Worm (Caenorhabditis elegans) whole organism, late embryonic: ENCODE measurements around the gene swsn-4.

Source experiments
- C08G9.2 ChIP-seq: sonication (generic microtip); optimal IDR thresholded peaks from 2 replicates; lab custom pipeline; 2016; ENCODE audit warnings: mild to moderate bottlenecking, missing genetic modification characterization, moderate library complexity, missing compliant biosample characterization
- F13H6.1 ChIP-seq: sonication (generic microtip); optimal IDR thresholded peaks from 2 replicates; lab custom pipeline; 2016; ENCODE audit warnings: missing genetic modification characterization, missing compliant biosample characterization
- T23F11.4 ChIP-seq: fragments of 200-800 bp; sonication (Bioruptor generic); optimal IDR thresholded peaks from 2 replicates; lab custom pipeline; 2018; ENCODE audit warnings: mild to moderate bottlenecking, missing genetic modification characterization, missing compliant biosample characterization
- ahr-1 ChIP-seq: sonication (generic microtip); optimal IDR thresholded peaks from 2 replicates; lab custom pipeline; 2016; ENCODE audit warnings: missing genetic modification characterization, missing compliant biosample characterization
- ceh-18 ChIP-seq: sonication (generic microtip); optimal IDR thresholded peaks from 2 replicates; lab custom pipeline; 2016; ENCODE audit warnings: missing genetic modification characterization, missing compliant biosample characterization
- ceh-19 ChIP-seq: fragments of 200-800 bp; sonication (Bioruptor generic); optimal IDR thresholded peaks from 2 replicates; lab custom pipeline; 2018; ENCODE audit warnings: mild to moderate bottlenecking, missing genetic modification characterization, missing compliant biosample characterization
- ceh-2 ChIP-seq: sonication (generic microtip); optimal IDR thresholded peaks from 2 replicates; lab custom pipeline; 2016; ENCODE audit warnings: missing genotype, missing genetic modification characterization, missing compliant biosample characterization
- ceh-22 ChIP-seq: sonication (generic microtip); optimal IDR thresholded peaks from 2 replicates; lab custom pipeline; 2017; ENCODE audit warnings: missing biosample characterization, missing genetic modification characterization
- ceh-31 ChIP-seq: sonication (generic microtip); optimal IDR thresholded peaks from 2 replicates; lab custom pipeline; 2016; ENCODE audit warnings: missing genetic modification characterization, missing compliant biosample characterization
- ceh-34 ChIP-seq: sonication (generic microtip); optimal IDR thresholded peaks from 2 replicates; lab custom pipeline; 2016; ENCODE audit warnings: mild to moderate bottlenecking, missing genetic modification characterization, missing compliant biosample characterization
- ceh-45 ChIP-seq: fragments of 200-800 bp; sonication (Bioruptor generic); IDR thresholded peaks from 2 replicates; pipeline ENCODE4 v1.3.6; 2022; ENCODE audit warnings: missing genetic modification reagents, missing genetic modification characterization, missing compliant biosample characterization
- ceh-6 ChIP-seq: fragments of 200-800 bp; sonication (Bioruptor generic); optimal IDR thresholded peaks from 2 replicates; lab custom pipeline; 2018; ENCODE audit warnings: mild to moderate bottlenecking, missing genetic modification characterization, missing compliant biosample characterization
- ceh-9 ChIP-seq: sonication (generic microtip); optimal IDR thresholded peaks from 2 replicates; lab custom pipeline; 2016; ENCODE audit warnings: mild to moderate bottlenecking, missing genetic modification characterization, inconsistent platforms, missing compliant biosample characterization
- dve-1 ChIP-seq: sonication (generic microtip); optimal IDR thresholded peaks from 2 replicates; lab custom pipeline; 2017; ENCODE audit warnings: antibody characterized with exemption, mild to moderate bottlenecking, missing genetic modification characterization, missing compliant biosample characterization
- elt-2 ChIP-seq: sonication (generic microtip); optimal IDR thresholded peaks from 2 replicates; lab custom pipeline; 2016; ENCODE audit warnings: missing genetic modification reagents, missing genetic modification characterization, missing compliant biosample characterization
- elt-4 ChIP-seq: sonication (generic microtip); optimal IDR thresholded peaks from 2 replicates; lab custom pipeline; 2016; ENCODE audit warnings: missing genetic modification characterization, missing compliant biosample characterization
- eyg-1 ChIP-seq: sonication (generic microtip); optimal IDR thresholded peaks from 2 replicates; lab custom pipeline; 2016; ENCODE audit warnings: missing genotype, missing genetic modification characterization, missing compliant biosample characterization
- fkh-6 ChIP-seq: sonication (generic microtip); optimal IDR thresholded peaks from 2 replicates; lab custom pipeline; 2016; ENCODE audit warnings: missing genetic modification characterization, missing compliant biosample characterization
- gmeb-2 ChIP-seq: sonication (generic microtip); optimal IDR thresholded peaks from 2 replicates; lab custom pipeline; 2016; ENCODE audit warnings: missing genetic modification characterization, inconsistent platforms, missing compliant biosample characterization
- hlh-15 ChIP-seq: sonication (generic microtip); optimal IDR thresholded peaks from 2 replicates; lab custom pipeline; 2016; ENCODE audit warnings: missing genetic modification characterization, missing compliant biosample characterization
- hlh-8 ChIP-seq: sonication (generic microtip); optimal IDR thresholded peaks from 2 replicates; lab custom pipeline; 2016; ENCODE audit warnings: missing genotype, missing genetic modification characterization, missing compliant biosample characterization
- nfya-1 ChIP-seq: sonication (generic microtip); optimal IDR thresholded peaks from 2 replicates; lab custom pipeline; 2017; ENCODE audit warnings: missing genetic modification characterization, mild to moderate bottlenecking, missing compliant biosample characterization, antibody characterized with exemption, moderate library complexity
- nhr-11 ChIP-seq: fragments of 150-350 bp; optimal IDR thresholded peaks from 2 replicates; lab custom pipeline; 2014; ENCODE audit warnings: missing biosample characterization, missing genetic modification characterization
- odd-2 ChIP-seq: sonication (generic microtip); optimal IDR thresholded peaks from 2 replicates; lab custom pipeline; 2017; ENCODE audit warnings: antibody characterized with exemption, mild to moderate bottlenecking, missing genetic modification characterization, missing compliant biosample characterization
- pax-1 ChIP-seq: fragments of 150-350 bp; optimal IDR thresholded peaks from 2 replicates; lab custom pipeline; 2014; ENCODE audit warnings: missing biosample characterization, missing genetic modification characterization
- pha-2 ChIP-seq: sonication (generic microtip); optimal IDR thresholded peaks from 2 replicates; lab custom pipeline; 2017; ENCODE audit warnings: mild to moderate bottlenecking, missing genetic modification characterization, missing compliant biosample characterization
- pqm-1 ChIP-seq: sonication (generic microtip); optimal IDR thresholded peaks from 2 replicates; lab custom pipeline; 2016; ENCODE audit warnings: missing genetic modification characterization, missing compliant biosample characterization
- ref-2 ChIP-seq: sonication (generic microtip); optimal IDR thresholded peaks from 2 replicates; lab custom pipeline; 2016; ENCODE audit warnings: missing genetic modification characterization, missing compliant biosample characterization
- rnt-1 ChIP-seq: sonication (generic microtip); optimal IDR thresholded peaks from 2 replicates; lab custom pipeline; 2016; ENCODE audit warnings: missing genetic modification characterization, missing compliant biosample characterization
- sox-4 ChIP-seq: sonication (generic microtip); optimal IDR thresholded peaks from 2 replicates; lab custom pipeline; 2017; ENCODE audit warnings: mild to moderate bottlenecking, missing genetic modification characterization, inconsistent platforms, missing compliant biosample characterization
- syd-9 ChIP-seq: sonication (generic microtip); optimal IDR thresholded peaks from 2 replicates; lab custom pipeline; 2016; ENCODE audit warnings: mild to moderate bottlenecking, missing genetic modification characterization, moderate library complexity, missing compliant biosample characterization
- tbx-2 ChIP-seq: sonication (generic microtip); optimal IDR thresholded peaks from 2 replicates; lab custom pipeline; 2016; ENCODE audit warnings: missing genetic modification characterization, missing compliant biosample characterization
- unc-3 ChIP-seq, 2 experiments: fragments of 200-800 bp in 1 of 2; sonication (Bioruptor generic) in 1 of 2; sonication (generic microtip) in 1 of 2; conservative IDR thresholded peaks in 1 of 2; optimal IDR thresholded peaks in 1 of 2; 2 replicates each; pipeline versions ENCODE4 v1.3.6 to Lab custom; 2016 to 2022; ENCODE audit warnings: missing compliant biosample characterization in 2 of 2, missing genetic modification characterization in 2 of 2, missing genetic modification reagents in 1 of 2
- unc-42 ChIP-seq: sonication (generic microtip); optimal IDR thresholded peaks from 2 replicates; lab custom pipeline; 2016; ENCODE audit warnings: missing genotype, missing genetic modification characterization, missing compliant biosample characterization
- unc-55 ChIP-seq: sonication (generic microtip); optimal IDR thresholded peaks from 2 replicates; lab custom pipeline; 2017; ENCODE audit warnings: missing biosample characterization, missing genetic modification reagents, missing genetic modification characterization

Gene swsn-4

DNA sequence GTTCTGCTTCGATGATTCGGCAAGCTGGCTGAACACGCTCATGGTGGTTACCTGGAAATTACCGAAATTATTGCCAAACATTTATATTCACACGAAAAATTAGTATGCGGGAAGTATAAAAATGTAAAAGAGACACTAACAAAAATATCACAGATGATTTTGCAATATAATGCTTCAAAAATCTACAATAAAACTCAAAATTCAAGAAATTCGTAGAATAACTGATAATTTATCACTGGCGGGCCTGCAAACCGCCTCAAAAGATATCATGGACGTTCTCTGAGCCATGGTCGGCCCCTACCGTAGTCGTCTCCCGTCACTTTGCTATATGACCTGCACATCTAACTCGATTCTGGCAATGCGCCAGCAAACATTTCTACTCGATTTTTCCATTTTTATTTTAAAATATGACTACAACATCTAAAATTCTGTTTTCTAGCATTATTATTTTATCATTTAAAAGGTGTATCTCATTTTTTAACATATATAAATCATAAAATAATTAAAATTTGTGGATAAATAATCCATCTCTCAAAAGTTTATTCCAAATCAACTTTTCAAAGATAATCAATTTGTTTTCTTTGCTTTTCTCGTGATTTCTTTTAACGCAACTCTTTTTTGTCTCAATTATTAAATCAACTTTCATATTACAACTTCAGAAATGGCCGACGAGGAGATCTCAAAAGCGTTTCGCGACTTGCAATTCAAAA, 23.8 kb downstream of the swsn-4 start, which contains the start of the genes F01G4.6 and pfd-1:
Gene F01G4.6, minus strand, starts transcription at position 51 of the 710 bp plus-strand sequence.
Gene pfd-1, plus strand, starts transcription at position 660 of the 710 bp plus-strand sequence.
- TF ChIP-seq elt-2 (peak; percentile 48), gmeb-2 (tag; lab: Kevin White, UChicago) (peak; percentile 12), unc-3 (GFP tag; conservative IDR thresholded peaks at IDR 0.05; lab: Robert Waterston, UW) (peak; percentile 29; the same call in 1 of the 2 replicates), unc-3 (tag; optimal IDR thresholded peaks at IDR 0.05; lab: Kevin White, UChicago) (no peak), tbx-2 (peak; percentile 44), ceh-34 (tag; lab: Kevin White, UChicago) (peak; percentile 14), hlh-15 (tag; lab: Kevin White, UChicago) (no peak), pax-1 (tag; lab: Kevin White, UChicago) (peak; percentile 66), ahr-1 (tag; lab: Kevin White, UChicago) (no peak), ceh-18 (peak; percentile 39), dve-1 (tag; lab: Kevin White, UChicago) (peak; percentile 54), unc-42 (tag; lab: Kevin White, UChicago) (peak; percentile 46), nfya-1 (tag; lab: Kevin White, UChicago) (peak; percentile 90), ceh-9 (tag; lab: Kevin White, UChicago) (no peak), unc-55 (GFP tag; lab: Kevin White, UChicago) (peak; percentile 37), ceh-22 (tag; lab: Kevin White, UChicago) (no peak), F13H6.1 (peak; percentile 11), ref-2 (tag; lab: Kevin White, UChicago) (peak; percentile 25), rnt-1 (tag; lab: Kevin White, UChicago) (peak; percentile 3), ceh-31 (tag; lab: Kevin White, UChicago) (peak; percentile 50)

DNA sequence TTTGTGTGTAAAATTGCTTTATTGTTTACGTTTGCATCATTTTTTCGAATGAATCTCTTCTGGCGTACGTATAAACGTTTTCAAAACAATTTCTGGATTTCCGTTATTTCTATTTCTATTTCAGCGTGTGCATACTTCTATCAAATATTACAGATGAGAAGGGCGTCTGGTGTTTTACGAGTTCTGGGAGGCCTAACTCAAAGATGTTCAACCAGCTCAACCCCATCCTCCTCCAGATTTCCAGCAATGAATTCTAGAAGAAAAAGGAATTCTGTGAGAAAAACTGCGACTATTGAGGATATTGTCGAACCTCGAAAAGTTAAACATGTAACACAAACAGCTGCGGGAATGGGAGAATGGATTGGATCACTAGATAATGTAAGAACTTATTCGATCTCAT, 25.0 kb downstream of the swsn-4 start, which contains the start of gene C08F8.2:
Gene C08F8.2, plus strand, starts transcription at position 154 of the 400 bp plus-strand sequence.
- TF ChIP-seq nhr-11 (no peak), pqm-1 (no peak), C08G9.2 (tag; lab: Kevin White, UChicago) (no peak), pax-1 (tag; lab: Kevin White, UChicago) (no peak), tbx-2 (no peak), sox-4 (no peak), pha-2 (tag; lab: Kevin White, UChicago) (no peak), ceh-18 (no peak)

DNA sequence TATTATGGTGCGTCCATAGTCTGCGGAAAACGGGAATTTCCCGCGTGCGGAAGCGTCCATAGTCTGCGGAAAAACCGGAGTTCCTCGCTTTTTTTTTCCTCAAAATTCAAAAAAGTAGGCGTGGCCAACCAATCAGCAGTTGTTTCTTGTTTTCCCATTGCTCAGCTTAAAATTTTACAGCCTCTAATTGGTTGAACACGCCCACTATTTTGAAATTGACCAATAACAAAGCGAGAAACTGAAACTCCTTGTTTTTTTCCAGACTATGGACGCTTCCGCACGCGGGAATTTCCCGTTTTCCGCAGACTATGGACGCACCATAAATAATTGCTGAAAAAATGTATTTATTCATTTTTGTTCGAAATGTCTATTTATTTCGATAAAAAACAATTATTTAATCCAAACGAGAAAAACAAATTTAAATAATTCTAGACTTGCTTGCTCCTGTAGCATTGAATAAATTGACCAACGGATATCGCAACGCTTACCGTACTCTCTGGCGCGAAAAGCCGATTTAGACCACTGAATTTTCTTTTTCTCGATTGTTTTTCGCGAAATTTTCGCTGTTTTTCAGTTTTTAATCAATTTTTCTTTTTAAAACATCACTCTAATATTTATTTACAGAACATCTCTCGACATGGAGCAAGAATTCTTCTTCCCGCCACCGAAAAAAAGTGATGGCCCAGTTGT, 28.7 kb downstream of the swsn-4 start, which contains the start of gene C08F8.3:
Gene C08F8.3, plus strand, starts transcription at position 620 of the 690 bp plus-strand sequence.
- TF ChIP-seq nfya-1 (tag; lab: Kevin White, UChicago), result peak; percentile 37

DNA sequence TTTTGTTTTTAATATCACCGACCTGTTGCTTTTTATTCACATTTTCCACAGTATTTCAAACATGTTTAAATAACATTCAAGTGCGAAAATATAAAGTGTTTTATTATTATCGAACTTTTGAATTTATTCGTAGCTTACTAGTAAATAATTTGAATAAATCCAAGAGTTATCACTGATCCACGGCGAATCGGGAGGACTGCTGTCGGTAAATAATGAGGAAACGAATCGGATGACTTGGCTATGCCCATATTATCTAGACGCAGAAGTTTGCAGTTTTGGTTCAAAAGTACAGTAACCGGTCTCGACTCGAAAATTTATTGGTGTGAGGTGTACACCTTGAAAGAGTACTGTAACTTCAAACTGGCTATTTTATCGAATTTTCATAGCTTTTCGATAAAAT, 30.7 kb downstream of the swsn-4 start:
- no peak for TF ChIP-seq dve-1 (tag; lab: Kevin White, UChicago)
- no peak for TF ChIP-seq elt-4
- no peak for TF ChIP-seq hlh-15 (tag; lab: Kevin White, UChicago)
- TF ChIP-seq ceh-6 (GFP tag; lab: Kevin White, UChicago), result no peak
- no peak for TF ChIP-seq odd-2 (tag; lab: Kevin White, UChicago)
- TF ChIP-seq ceh-22 (tag; lab: Kevin White, UChicago), result no peak
- TF ChIP-seq fkh-6 (tag; lab: Kevin White, UChicago), result no peak
- no peak for TF ChIP-seq ceh-19 (GFP tag; lab: Kevin White, UChicago)
- no peak for TF ChIP-seq ceh-45
- TF ChIP-seq T23F11.4 (GFP tag; lab: Kevin White, UChicago), result no peak
- no peak for TF ChIP-seq syd-9
- TF ChIP-seq unc-42 (tag; lab: Kevin White, UChicago), result no peak
- TF ChIP-seq ceh-2 (tag; lab: Kevin White, UChicago), result no peak
- no peak for TF ChIP-seq hlh-8 (tag; lab: Kevin White, UChicago)
- no peak for TF ChIP-seq pax-1 (tag; lab: Kevin White, UChicago)
- no peak for TF ChIP-seq eyg-1 (tag; lab: Kevin White, UChicago)
